Fruit fly (Drosophila melanogaster) S2 (cell line): ENCODE measurements around the gene Vps24.

ENCODE experiments used
- CG8478 ChIP-seq: fragments of >200 bp; optimal IDR thresholded peaks from 2 replicates; lab custom pipeline; 2018
- CTCF ChIP-seq, 2 experiments: fragments of >200 bp; optimal IDR thresholded peaks; 2 replicates each; lab custom pipeline; 2018

DNA sequence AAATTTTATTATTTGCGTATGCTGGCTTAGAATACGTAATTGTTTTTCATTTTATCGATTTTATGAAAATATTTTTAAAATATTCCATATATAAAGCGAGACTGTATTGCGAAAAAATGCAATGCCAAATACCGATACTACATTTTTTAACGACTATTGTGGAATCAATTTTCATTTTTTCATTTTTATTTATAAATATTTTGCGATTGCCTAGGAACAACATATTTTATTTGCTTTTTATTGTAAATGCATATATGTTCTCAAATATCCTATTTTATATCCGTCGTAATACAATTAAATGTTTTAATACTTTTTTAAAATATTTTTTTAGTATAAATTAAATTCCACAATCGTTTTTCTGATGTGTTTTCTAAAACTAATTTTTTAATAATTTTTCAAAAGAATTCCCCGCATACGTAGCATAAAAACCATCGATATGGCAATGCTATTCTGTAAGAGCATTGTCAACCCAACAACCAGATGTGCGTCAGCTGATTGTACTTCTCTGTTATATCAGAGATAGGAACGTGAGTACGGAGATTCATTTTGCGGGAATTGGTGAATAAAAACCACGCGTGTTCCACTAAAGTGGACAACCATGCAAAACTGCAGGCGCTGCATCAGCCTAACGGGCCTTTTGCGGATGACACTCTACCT, 448 bp upstream of the Vps24 start, which contains the start of gene Suv3:
- no peak for TF ChIP-seq CG8478 (lab: Kevin White, UChicago)
- TF ChIP-seq CTCF (optimal IDR thresholded peaks at IDR 0.05; lab: Kevin White, UChicago), result no peak
